Worm (Caenorhabditis elegans): ENCODE measurements around the gene F41E7.6.

F41E7.6 gene

ce11 chrX:10304178-10304577 is 6.1 kb downstream of the F41E7.6 start, which contains the start of gene fipr-21:
Gene fipr-21, plus strand, starts transcription at chrX:10304529.
- TF ChIP-seq chd-7 (tag; optimal IDR thresholded peaks at IDR 0.05): peak; percentile 22
- no peak for TF ChIP-seq madf-3 (GFP tag; IDR thresholded peaks at IDR 0.05)
- TF ChIP-seq ztf-18 (tag; optimal IDR thresholded peaks at IDR 0.05): no peak
- no peak for TF ChIP-seq F10E7.11 (tag; optimal IDR thresholded peaks at IDR 0.05)
- no peak for TF ChIP-seq dpl-1 (GFP tag; optimal IDR thresholded peaks at IDR 0.05)
- no peak for TF ChIP-seq hrde-1 (tag; optimal IDR thresholded peaks at IDR 0.05; ENCODE audit: borderline replicate concordance)
- no peak for TF ChIP-seq hmg-20 (GFP tag; IDR thresholded peaks at IDR 0.05)
- no peak for TF ChIP-seq F22D6.2 (tag; optimal IDR thresholded peaks at IDR 0.05)
- no peak for TF ChIP-seq sptf-2 (GFP tag; optimal IDR thresholded peaks at IDR 0.05)

ce11 chrX:10302430-10302829 is 7.8 kb downstream of the F41E7.6 start, which contains the start of gene fip-5:
Gene fip-5, plus strand, starts transcription at chrX:10302741.
- TF ChIP-seq ztf-26 (tag; optimal IDR thresholded peaks at IDR 0.05) (no peak), ztf-28 (GFP tag; IDR thresholded peaks at IDR 0.05) (no peak), ceh-79 (tag; optimal IDR thresholded peaks at IDR 0.05) (no peak), mxl-1 (tag; optimal IDR thresholded peaks at IDR 0.05) (no peak), repo-1 (tag; optimal IDR thresholded peaks at IDR 0.05) (no peak), tlf-1 (GFP tag; optimal IDR thresholded peaks at IDR 0.05) (no peak), attf-3 (GFP tag; conservative IDR thresholded peaks at IDR 0.05) (no peak), madf-10 (tag; optimal IDR thresholded peaks at IDR 0.05) (no peak), C06A6.2 (GFP tag; conservative IDR thresholded peaks at IDR 0.05) (no peak), ztf-18 (tag; optimal IDR thresholded peaks at IDR 0.05) (no peak), zim-3 (tag; optimal IDR thresholded peaks at IDR 0.05) (no peak), lin-40 (tag; optimal IDR thresholded peaks at IDR 0.05) (no peak), lin-54 (GFP tag; optimal IDR thresholded peaks at IDR 0.05) (no peak), ztf-25 (GFP tag; IDR thresholded peaks at IDR 0.05) (no peak), F23B12.7 (tag; optimal IDR thresholded peaks at IDR 0.05; ENCODE audit: insufficient read depth) (no peak), nhr-80 (tag; optimal IDR thresholded peaks at IDR 0.05) (no peak), B0035.1 (tag; optimal IDR thresholded peaks at IDR 0.05) (no peak), cebp-2 (GFP tag; IDR thresholded peaks at IDR 0.05) (no peak), Y53G8AR.9 (GFP tag; conservative IDR thresholded peaks at IDR 0.05) (no peak), snpc-1.1 (tag; optimal IDR thresholded peaks at IDR 0.05; ENCODE audit: insufficient read depth) (no peak)

ce11 chrX:10301920-10302319 is 8.3 kb downstream of the F41E7.6 start:
- TF ChIP-seq B0035.1 (tag; optimal IDR thresholded peaks at IDR 0.05) (no peak), repo-1 (tag; optimal IDR thresholded peaks at IDR 0.05) (no peak), madf-6 (GFP tag; IDR thresholded peaks at IDR 0.05) (no peak), mes-4 (tag; optimal IDR thresholded peaks at IDR 0.05) (no peak), F23B12.7 (tag; optimal IDR thresholded peaks at IDR 0.05; ENCODE audit: insufficient read depth) (no peak), nfya-1 (tag; optimal IDR thresholded peaks at IDR 0.05; ENCODE audit: borderline replicate concordance, insufficient read depth) (no peak), F52B5.7 (tag; optimal IDR thresholded peaks at IDR 0.05) (no peak), dpl-1 (GFP tag; optimal IDR thresholded peaks at IDR 0.05) (no peak), bed-2 (GFP tag; IDR thresholded peaks at IDR 0.05) (no peak), attf-3 (GFP tag; conservative IDR thresholded peaks at IDR 0.05) (no peak), ZK185.1 (tag; optimal IDR thresholded peaks at IDR 0.05; ENCODE audit: poor library complexity, severe bottlenecking) (no peak), mcd-1 (GFP tag; IDR thresholded peaks at IDR 0.05) (no peak), rcor-1 (GFP tag; IDR thresholded peaks at IDR 0.05) (no peak), aptf-3 (GFP tag; IDR thresholded peaks at IDR 0.05) (no peak), Y53F4B.3 (GFP tag; IDR thresholded peaks at IDR 0.05) (no peak), ceh-58 (GFP tag; IDR thresholded peaks at IDR 0.05) (no peak), tbp1 (GFP tag; optimal IDR thresholded peaks at IDR 0.05) (no peak), Y53G8AR.9 (GFP tag; conservative IDR thresholded peaks at IDR 0.05) (no peak)

All from whole organism, young adult.